Fruit fly (Drosophila melanogaster) Kc167 (cell line): ENCODE measurements around the gene cbt.

Source experiments
- Myc ChIP-seq: fragments of >200 bp; optimal IDR thresholded peaks from 2 replicates; lab custom pipeline; 2017; ENCODE audit warnings: missing external identifiers
- Sin3A ChIP-seq: fragments of >200 bp; optimal IDR thresholded peaks from 2 replicates; lab custom pipeline; 2018; ENCODE audit warnings: missing external identifiers
- insv ChIP-seq: fragments of >200 bp; optimal IDR thresholded peaks from 3 replicates; lab custom pipeline; 2018; ENCODE audit warnings: missing external identifiers
- psq ChIP-seq: fragments of >200 bp; optimal IDR thresholded peaks from 2 replicates; lab custom pipeline; 2017; ENCODE audit warnings: missing external identifiers
- ttk ChIP-seq: sonication (Bioruptor generic); optimal IDR thresholded peaks from 2 replicates; lab custom pipeline; 2017; ENCODE audit warnings: missing external identifiers

DNA sequence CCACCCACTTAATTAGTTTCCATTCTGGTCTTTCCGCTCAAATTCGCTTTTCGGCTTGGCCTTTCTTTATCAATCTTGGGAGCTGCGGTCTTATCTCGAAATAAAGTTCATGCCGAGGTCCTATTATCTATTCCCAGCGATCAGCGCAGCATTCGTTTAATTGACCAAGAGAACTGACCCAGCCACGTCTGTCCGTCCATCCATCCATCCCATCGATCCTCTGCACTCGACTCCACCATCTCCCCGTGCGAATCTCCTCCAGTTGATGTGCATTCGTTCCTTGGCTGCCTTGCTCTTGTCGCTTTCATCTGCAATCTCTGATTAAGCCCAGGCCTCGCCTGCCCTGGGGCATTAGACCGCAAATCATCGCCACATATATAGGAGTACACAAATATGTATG lies 17.4 kb upstream of the cbt start:
- TF ChIP-seq Sin3A (lab: Kevin White, UChicago) (no peak), ttk (lab: Kevin White, UChicago) (no peak), Myc (lab: Kevin White, UChicago) (no peak), insv (no peak), psq (lab: Kevin White, UChicago) (no peak)
